Worm (Caenorhabditis elegans): ENCODE results near the gene str-16.

Gene str-16

ce11 chrV:3279138-3279537 is 42.5 kb downstream of the str-16 start:
- no peak for TF ChIP-seq pax-3 (tag; optimal IDR thresholded peaks at IDR 0.05)
- no peak for TF ChIP-seq aha-1 (tag; optimal IDR thresholded peaks at IDR 0.05)
- TF ChIP-seq ceh-82 (tag; optimal IDR thresholded peaks at IDR 0.05): no peak
- no peak for TF ChIP-seq lir-3 (tag; optimal IDR thresholded peaks at IDR 0.05; ENCODE audit: poor library complexity)
- TF ChIP-seq nhr-20 (tag; optimal IDR thresholded peaks at IDR 0.05): no peak
- no peak for TF ChIP-seq fkh-8 (tag; optimal IDR thresholded peaks at IDR 0.05)
- no peak for TF ChIP-seq C16A3.4 (tag; optimal IDR thresholded peaks at IDR 0.05)
- peak; percentile 65 for TF ChIP-seq rnt-1 (tag; optimal IDR thresholded peaks at IDR 0.05)
- no peak for TF ChIP-seq Y116A8C.19 (tag; optimal IDR thresholded peaks at IDR 0.05; ENCODE audit: borderline replicate concordance)
- TF ChIP-seq fkh-10 (GFP tag; optimal IDR thresholded peaks at IDR 0.05): no peak
- TF ChIP-seq nhr-71 (tag; optimal IDR thresholded peaks at IDR 0.05): peak; percentile 35
- TF ChIP-seq fkh-4 (tag; optimal IDR thresholded peaks at IDR 0.05; ENCODE audit: borderline replicate concordance): no peak
- TF ChIP-seq egl-13 (tag; optimal IDR thresholded peaks at IDR 0.05): no peak
- TF ChIP-seq lin-14 (GFP tag; optimal IDR thresholded peaks at IDR 0.05): peak; percentile 53

ce11 chrV:3280009-3280408 is 43.3 kb downstream of the str-16 start, which contains the start of gene T28A11.2:
Gene T28A11.2 (plus strand): TSS chrV:3280379.
- no peak for TF ChIP-seq ceh-82 (tag; optimal IDR thresholded peaks at IDR 0.05)
- TF ChIP-seq ceh-88 (GFP tag; IDR thresholded peaks at IDR 0.05): no peak
- TF ChIP-seq C34B4.2 (tag; optimal IDR thresholded peaks at IDR 0.05): no peak
- TF ChIP-seq lin-14 (GFP tag; optimal IDR thresholded peaks at IDR 0.05): peak; percentile 42
- peak; percentile 44 for TF ChIP-seq rnt-1 (tag; optimal IDR thresholded peaks at IDR 0.05)
- no peak for TF ChIP-seq nhr-47 (tag; optimal IDR thresholded peaks at IDR 0.05)
- no peak for TF ChIP-seq snu-23 (GFP tag; optimal IDR thresholded peaks at IDR 0.05)
- no peak for TF ChIP-seq mef-2 (tag; optimal IDR thresholded peaks at IDR 0.05)
- no peak for TF ChIP-seq efl-1 (optimal IDR thresholded peaks at IDR 0.05)
- peak in 1 of 2 experiments; percentile 53 for TF ChIP-seq efl-1 (GFP tag; optimal IDR thresholded peaks at IDR 0.05 in 1 of 2)
- peak; percentile 56 for TF ChIP-seq nhr-71 (tag; optimal IDR thresholded peaks at IDR 0.05)
- TF ChIP-seq mab-9 (GFP tag; IDR thresholded peaks at IDR 0.05): no peak
- peak; percentile 14; the same call in 1 of the 2 replicates for TF ChIP-seq nhr-19 (GFP tag; conservative IDR thresholded peaks at IDR 0.05)
- TF ChIP-seq ceh-90 (tag; optimal IDR thresholded peaks at IDR 0.05): no peak

ce11 chrV:3281523-3281922 is 44.8 kb downstream of the str-16 start, which contains the start of gene T28A11.25:
Gene T28A11.25 (plus strand): TSS chrV:3281823.
- peak; percentile 16 for TF ChIP-seq rnt-1 (tag; optimal IDR thresholded peaks at IDR 0.05)
- no peak for TF ChIP-seq ceh-8 (GFP tag; optimal IDR thresholded peaks at IDR 0.05)

- TF ChIP-seq ceh-90 (tag; optimal IDR thresholded peaks at IDR 0.05) (no peak), fos-1 (tag; optimal IDR thresholded peaks at IDR 0.05) (no peak), elt-2 (tag; optimal IDR thresholded peaks at IDR 0.05) (no peak), rnt-1 (tag; optimal IDR thresholded peaks at IDR 0.05) (no peak), nhr-20 (tag; optimal IDR thresholded peaks at IDR 0.05) (no peak), aly-2 (tag; optimal IDR thresholded peaks at IDR 0.05) (no peak), nhr-237 (tag; optimal IDR thresholded peaks at IDR 0.05) (no peak), C34B4.2 (tag; optimal IDR thresholded peaks at IDR 0.05) (no peak), nhr-85 (tag) (no peak), ceh-8 (GFP tag; optimal IDR thresholded peaks at IDR 0.05) (no peak), mdl-1 (tag; optimal IDR thresholded peaks at IDR 0.05) (no peak), ztf-11 (tag; optimal IDR thresholded peaks at IDR 0.05) (no peak), efl-3 (GFP tag; optimal IDR thresholded peaks at IDR 0.05) (no peak), nhr-90 (tag; optimal IDR thresholded peaks at IDR 0.05; ENCODE audit: poor library complexity) (no peak), ceh-82 (tag; optimal IDR thresholded peaks at IDR 0.05) (no peak), mep-1 (tag; optimal IDR thresholded peaks at IDR 0.05) (no peak), elt-3 (tag; optimal IDR thresholded peaks at IDR 0.05) (no peak)
Measured at ce11 chrV:3282957-3283356, 46.3 kb downstream of the str-16 start, which contains the start of gene str-64. Gene str-64 (plus strand): TSS chrV:3283257.
